Fruit fly (Drosophila melanogaster): ENCODE data around the gene CG12523.

Gene CG12523

DNA sequence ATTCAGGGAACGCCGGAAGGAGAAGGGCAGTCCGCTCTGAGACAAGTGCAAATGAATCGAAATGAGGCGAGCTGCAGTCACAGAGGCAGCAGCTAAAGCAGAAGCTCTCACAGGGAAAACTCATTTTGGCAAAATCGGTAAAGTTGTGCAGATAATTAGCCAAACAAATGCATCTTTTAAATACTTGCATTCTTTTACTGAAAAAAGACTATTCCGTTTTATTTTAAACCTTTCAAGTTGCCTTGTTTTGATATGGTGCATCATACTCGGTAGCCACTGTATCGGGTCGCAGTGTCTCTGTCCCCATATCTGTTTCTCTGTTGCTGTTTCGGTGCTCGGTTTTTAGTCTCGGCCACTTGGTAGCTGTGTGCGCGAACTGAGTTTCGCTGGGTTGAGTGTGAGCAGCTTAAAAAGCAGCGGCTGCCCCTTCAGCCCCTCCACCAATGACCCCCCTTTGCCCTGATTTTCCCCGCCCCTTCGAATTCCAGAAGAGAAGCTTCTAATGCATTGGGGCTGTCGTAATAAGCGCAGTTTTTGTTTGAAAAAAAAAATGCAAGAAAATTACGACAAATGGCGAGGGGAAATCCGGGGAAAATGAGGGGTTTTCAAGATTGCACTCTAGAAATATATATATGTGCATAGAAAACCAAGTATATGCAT, 24.5 kb upstream of the CG12523 start (continued):
- TF ChIP-seq peb (GFP tag; IDR thresholded peaks at IDR 0.05) (peak; percentile 90), usp (GFP tag; optimal IDR thresholded peaks at IDR 0.05) (no peak), CG6654 (GFP tag; optimal IDR thresholded peaks at IDR 0.05) (peak; percentile 66), ken (GFP tag; IDR thresholded peaks at IDR 0.05) (peak; percentile 96), Dip3 (GFP tag; optimal IDR thresholded peaks at IDR 0.05) (peak; percentile 47), CG12071 (GFP tag; optimal IDR thresholded peaks at IDR 0.05) (peak; percentile 89), Hr78 (GFP tag; optimal IDR thresholded peaks at IDR 0.05) (peak in 1 of 2 experiments; percentile 75), pb (GFP tag; optimal IDR thresholded peaks at IDR 0.05) (peak; percentile 78), Fer1 (GFP tag; optimal IDR thresholded peaks at IDR 0.05) (peak; percentile 80), BtbVII (GFP tag; optimal IDR thresholded peaks at IDR 0.05) (peak; percentile 46), CG12155 (GFP tag; optimal IDR thresholded peaks at IDR 0.05) (peak; percentile 56), ftz-f1 (GFP tag; optimal IDR thresholded peaks at IDR 0.05) (no peak), CG16813 (GFP tag; IDR thresholded peaks at IDR 0.05; ENCODE audit: partially characterized antibody) (no peak), CG9817 (tag; optimal IDR thresholded peaks at IDR 0.05) (peak; percentile 72), CG2116 (GFP tag; optimal IDR thresholded peaks at IDR 0.05) (peak; percentile 6), CG11456 (GFP tag; IDR thresholded peaks at IDR 0.05) (peak; percentile 88), tna (GFP tag; IDR thresholded peaks at IDR 0.05; ENCODE audit: partially characterized antibody) (no peak), kay (GFP tag; optimal IDR thresholded peaks at IDR 0.05) (peak; percentile 81), CG16863 (GFP tag; optimal IDR thresholded peaks at IDR 0.05) (peak; percentile 89), CG6272 (GFP tag; IDR thresholded peaks at IDR 0.05) (peak; percentile 80), eve (GFP tag; optimal IDR thresholded peaks at IDR 0.05) (peak in 1 of 2 experiments; percentile 77), pan (optimal IDR thresholded peaks at IDR 0.05) (no peak), pan (GFP tag; optimal IDR thresholded peaks at IDR 0.05 in 1 of 2, IDR thresholded peaks at IDR 0.05 in 1 of 2) (peak in 1 of 2 experiments; percentile 94), Kr (GFP tag; optimal IDR thresholded peaks at IDR 0.05) (no peak), HLH3B (GFP tag; IDR thresholded peaks at IDR 0.05) (peak; percentile 98), sna (GFP tag; IDR thresholded peaks at IDR 0.05; ENCODE audit: partially characterized antibody) (no peak), CG1529 (GFP tag; optimal IDR thresholded peaks at IDR 0.05) (peak; percentile 88), CG14050 (GFP tag; IDR thresholded peaks at IDR 0.05) (peak; percentile 86), HHEX (GFP tag; optimal IDR thresholded peaks at IDR 0.05) (peak; percentile 83), Antp (GFP tag; optimal IDR thresholded peaks at IDR 0.05) (peak; percentile 96), Taf1 (GFP tag; IDR thresholded peaks at IDR 0.05) (peak; percentile 74), CG10267 (tag; optimal IDR thresholded peaks at IDR 0.05) (peak; percentile 69), CG18599 (GFP tag; optimal IDR thresholded peaks at IDR 0.05) (peak; percentile 83), CG7786 (GFP tag; optimal IDR thresholded peaks at IDR 0.05) (peak; percentile 84), Dip2 (GFP tag; IDR thresholded peaks at IDR 0.05) (no peak), Tbp (GFP tag; optimal IDR thresholded peaks at IDR 0.05) (no peak), Sry-δ (GFP tag; optimal IDR thresholded peaks at IDR 0.05) (peak; percentile 53), CG6791 (GFP tag; IDR thresholded peaks at IDR 0.05; ENCODE audit: partially characterized antibody) (no peak), CG3281 (GFP tag; optimal IDR thresholded peaks at IDR 0.05) (peak; percentile 58), maf-S (GFP tag; optimal IDR thresholded peaks at IDR 0.05) (peak; percentile 74), fd102C (GFP tag; optimal IDR thresholded peaks at IDR 0.05) (no peak), CG12942 (GFP tag; optimal IDR thresholded peaks at IDR 0.05) (peak; percentile 85), E2f2 (GFP tag; IDR thresholded peaks at IDR 0.05) (peak; percentile 74), Hr39 (optimal IDR thresholded peaks at IDR 0.05) (no peak), hb (GFP tag; IDR thresholded peaks at IDR 0.05; ENCODE audit: partially characterized antibody) (no peak), Scr (GFP tag; IDR thresholded peaks at IDR 0.05; ENCODE audit: partially characterized antibody) (no peak), CG1647 (GFP tag; optimal IDR thresholded peaks at IDR 0.05) (peak; percentile 85), trh (GFP tag; optimal IDR thresholded peaks at IDR 0.05) (peak; percentile 62), CG9215 (GFP tag; IDR thresholded peaks at IDR 0.05) (peak; percentile 74; the same call in 1 of the 2 replicates), NfI (GFP tag; optimal IDR thresholded peaks at IDR 0.05) (peak; percentile 79)
